Fruit fly (Drosophila melanogaster): ENCODE results near the gene CG4565.

Gene CG4565

DNA sequence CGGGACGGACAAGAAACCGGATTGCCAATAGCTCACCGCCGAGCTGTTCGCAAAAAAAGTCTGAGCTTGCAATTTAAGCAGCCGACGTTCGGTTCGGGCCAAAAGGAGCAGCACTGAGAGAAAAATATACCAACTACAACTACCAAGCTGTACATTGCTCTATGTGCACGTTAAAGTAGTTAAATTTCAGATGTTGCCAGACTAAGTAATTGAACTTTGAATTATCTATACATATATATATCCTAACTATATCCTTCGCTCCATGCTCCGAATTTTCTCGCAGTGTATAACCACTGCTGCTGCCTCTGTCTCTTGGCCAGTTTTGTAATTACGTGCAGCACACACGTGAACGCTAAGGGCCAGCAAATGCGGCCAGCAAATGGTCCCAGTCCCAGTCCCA lies 17.6 kb upstream of the CG4565 start (continued):
- TF ChIP-seq Awh (GFP tag; IDR thresholded peaks at IDR 0.05) (no peak), p53 (GFP tag; optimal IDR thresholded peaks at IDR 0.05) (no peak), crc (GFP tag; optimal IDR thresholded peaks at IDR 0.05) (no peak), pros (GFP tag; optimal IDR thresholded peaks at IDR 0.05) (no peak), Med (GFP tag) (peak; percentile 28), Spps (tag; optimal IDR thresholded peaks at IDR 0.05) (no peak), pzg (GFP tag; optimal IDR thresholded peaks at IDR 0.05) (no peak), Sin3A (optimal IDR thresholded peaks at IDR 0.05) (no peak), corto (GFP tag; optimal IDR thresholded peaks at IDR 0.05) (peak; percentile 97), CG8944 (GFP tag; optimal IDR thresholded peaks at IDR 0.05) (no peak), CG15073 (GFP tag; optimal IDR thresholded peaks at IDR 0.05) (no peak), nom (GFP tag; optimal IDR thresholded peaks at IDR 0.05) (peak; percentile 91), gcm (GFP tag; optimal IDR thresholded peaks at IDR 0.05) (no peak), CG11093 (GFP tag; IDR thresholded peaks at IDR 0.05) (peak; percentile 16; the same call in 1 of the 3 replicates), Nf-YA (GFP tag; IDR thresholded peaks at IDR 0.05) (no peak), fd96Cb (tag; optimal IDR thresholded peaks at IDR 0.05) (no peak), CG11723 (GFP tag; optimal IDR thresholded peaks at IDR 0.05) (no peak), bsh (GFP tag; optimal IDR thresholded peaks at IDR 0.05) (peak in 1 of 2 experiments; percentile 93), sc (optimal IDR thresholded peaks at IDR 0.05) (no peak), sc (GFP tag; optimal IDR thresholded peaks at IDR 0.05) (no peak), Lim3 (GFP tag; IDR thresholded peaks at IDR 0.05) (no peak), H15 (GFP tag; IDR thresholded peaks at IDR 0.05) (no peak), prd (optimal IDR thresholded peaks at IDR 0.05) (no peak), prd (GFP tag; IDR thresholded peaks at IDR 0.05) (peak; percentile 60; the same call in 2 of the 3 replicates)

DNA sequence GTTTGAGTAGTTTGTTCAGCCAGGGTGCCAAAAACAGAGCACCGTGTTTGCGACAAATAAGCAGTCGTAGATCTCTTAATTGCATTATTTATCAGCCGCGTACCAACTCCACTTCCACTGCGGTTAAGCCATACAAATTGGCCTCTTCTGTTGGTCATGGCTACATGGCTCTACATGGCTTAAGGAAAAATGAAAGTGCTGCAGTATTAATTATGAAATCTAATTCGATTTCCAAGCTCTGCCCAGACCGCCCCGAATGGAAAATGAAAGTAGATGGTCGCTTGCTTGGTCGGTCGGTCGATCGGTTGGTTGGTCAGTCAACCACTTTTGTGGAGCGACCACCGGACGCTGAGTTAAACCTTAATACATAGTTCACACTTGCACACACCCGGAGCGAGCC lies 15.6 kb upstream of the CG4565 start:
- TF ChIP-seq CG7372 (GFP tag; IDR thresholded peaks at IDR 0.05) (no peak), PHDP (tag; optimal IDR thresholded peaks at IDR 0.05) (no peak), CG11723 (GFP tag; optimal IDR thresholded peaks at IDR 0.05) (no peak), CG12744 (GFP tag; optimal IDR thresholded peaks at IDR 0.05) (no peak), row (GFP tag; IDR thresholded peaks at IDR 0.05) (no peak), Blimp-1 (GFP tag; optimal IDR thresholded peaks at IDR 0.05) (peak; percentile 91), bcd (GFP tag; optimal IDR thresholded peaks at IDR 0.05) (no peak), unpg (GFP tag; optimal IDR thresholded peaks at IDR 0.05) (no peak), CG17912 (GFP tag; optimal IDR thresholded peaks at IDR 0.05) (no peak), oc (tag; optimal IDR thresholded peaks at IDR 0.05) (peak; percentile 44), Ets65A (GFP tag) (peak; percentile 34), CG18764 (GFP tag; optimal IDR thresholded peaks at IDR 0.05) (no peak), CG31388 (GFP tag; optimal IDR thresholded peaks at IDR 0.05) (no peak), gt (GFP tag; IDR thresholded peaks at IDR 0.05) (no peak), Med (GFP tag) (peak; percentile 32), ac (GFP tag; optimal IDR thresholded peaks at IDR 0.05) (no peak), disco-r (GFP tag; optimal IDR thresholded peaks at IDR 0.05) (no peak), tap (tag; optimal IDR thresholded peaks at IDR 0.05) (no peak), CG34224 (GFP tag; IDR thresholded peaks at IDR 0.05; ENCODE audit: partially characterized antibody) (no peak), ara (GFP tag; IDR thresholded peaks at IDR 0.05) (no peak), pho (GFP tag; optimal IDR thresholded peaks at IDR 0.05) (no peak), CG10431 (GFP tag; optimal IDR thresholded peaks at IDR 0.05) (peak; percentile 98), CG8924 (tag; optimal IDR thresholded peaks at IDR 0.05) (no peak), pita (GFP tag; optimal IDR thresholded peaks at IDR 0.05) (no peak), CG17829 (tag; optimal IDR thresholded peaks at IDR 0.05) (no peak), CG1024 (GFP tag; IDR thresholded peaks at IDR 0.05) (no peak)

All from whole organism, embryonic.